Worm (Caenorhabditis elegans) whole organism, young adult: ENCODE results near the gene K12H6.12.

Source experiments
- ZK185.1 ChIP-seq: sonication (generic microtip); optimal IDR thresholded peaks from 2 replicates; lab custom pipeline; 2016; ENCODE audit warnings: mild to moderate bottlenecking, missing genetic modification characterization, missing compliant biosample characterization; ENCODE audit not compliant: poor library complexity, severe bottlenecking
- egl-44 ChIP-seq: fragments of 200-800 bp; sonication (Bioruptor generic); IDR thresholded peaks from 2 replicates; pipeline ENCODE4 v1.3.6; 2022; ENCODE audit warnings: missing genetic modification reagents, missing genetic modification characterization, missing compliant biosample characterization
- mel-28 ChIP-seq: sonication (generic microtip); optimal IDR thresholded peaks from 2 replicates; lab custom pipeline; 2016; ENCODE audit warnings: borderline replicate concordance, mild to moderate bottlenecking, missing genetic modification characterization, missing compliant biosample characterization
- nfya-2 ChIP-seq: fragments of 200-800 bp; sonication (Bioruptor generic); IDR thresholded peaks from 2 replicates; pipeline ENCODE4 v1.3.6; 2022; ENCODE audit warnings: missing genetic modification reagents, missing genetic modification characterization, missing compliant biosample characterization

- TF ChIP-seq mel-28 (tag; lab: Kevin White, UChicago), result no peak
- no peak for TF ChIP-seq egl-44 (GFP tag; lab: Robert Waterston, UW)
- TF ChIP-seq nfya-2, result no peak
- TF ChIP-seq ZK185.1 (tag; lab: Kevin White, UChicago), result no peak
These were observed 26.1 kb downstream of the K12H6.12 start for ce11 chrII:2834105-2834504.
